Fruit fly (Drosophila melanogaster): ENCODE data around the gene CG14662.

DNA sequence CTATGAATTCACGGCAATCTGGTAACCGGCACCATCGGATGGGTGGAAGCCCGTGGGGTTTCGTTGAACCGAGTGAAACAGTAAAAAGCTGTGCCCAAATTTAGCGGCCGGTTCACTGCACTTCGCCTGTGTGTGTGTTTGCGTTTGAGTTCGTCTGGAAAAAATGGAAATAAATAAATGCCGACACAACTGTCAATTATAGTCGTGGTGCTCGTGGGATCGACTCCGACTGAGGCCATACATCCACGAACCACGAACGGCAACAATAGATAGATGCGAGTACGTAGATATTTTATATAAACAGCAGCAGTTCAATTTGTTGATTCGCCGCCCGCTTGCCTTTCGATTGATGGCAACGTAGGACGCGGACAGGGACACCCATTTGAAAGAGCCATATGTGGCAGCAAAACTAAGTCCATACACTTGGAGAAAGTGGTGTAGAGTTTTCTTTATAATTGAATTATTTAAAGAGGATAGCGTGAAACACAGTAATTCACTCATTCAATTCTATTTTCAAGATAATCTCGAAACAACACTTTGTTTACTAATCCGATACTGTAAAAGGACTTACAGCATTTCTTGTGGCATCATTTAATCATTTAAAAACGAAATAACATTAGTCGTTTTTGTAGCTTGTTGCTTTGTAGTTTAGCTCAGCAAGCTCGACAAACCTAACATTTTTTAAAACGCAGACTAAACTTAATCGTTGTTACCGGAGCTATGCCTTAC is 11.7 kb upstream of the CG14662 start:
- TF ChIP-seq Oli (tag; optimal IDR thresholded peaks at IDR 0.05) (no peak), zen2 (GFP tag; IDR thresholded peaks at IDR 0.05; ENCODE audit: partially characterized antibody) (no peak), run (tag; optimal IDR thresholded peaks at IDR 0.05) (peak; percentile 6), bbx (GFP tag; IDR thresholded peaks at IDR 0.05; ENCODE audit: partially characterized antibody) (no peak)
